Worm (Caenorhabditis elegans) whole organism, L4 larva: ENCODE results near the gene col-176.
A peak's percentile ranks its signal among the peaks of the same experiment; 100 is the strongest.

ENCODE experiments used
- F37D6.2 ChIP-seq: sonication (generic microtip); optimal IDR thresholded peaks from 2 replicates; lab custom pipeline; 2016; ENCODE audit warnings: mild to moderate bottlenecking, missing genetic modification characterization, missing compliant biosample characterization
- F44E2.7 ChIP-seq: fragments of 200-800 bp; sonication (Bioruptor generic); IDR thresholded peaks from 2 replicates; pipeline ENCODE4 v2.1.2; 2022; ENCODE audit warnings: missing genetic modification characterization, missing compliant biosample characterization
- T26A8.4 ChIP-seq: fragments of 200-800 bp; sonication (Bioruptor generic); IDR thresholded peaks from 2 replicates; pipeline ENCODE4 v1.3.6; 2022; ENCODE audit warnings: missing genetic modification characterization, missing compliant biosample characterization
- Y5F2A.4 ChIP-seq: fragments of 200-800 bp; sonication (Bioruptor generic); optimal IDR thresholded peaks from 2 replicates; lab custom pipeline; 2018; ENCODE audit warnings: mild to moderate bottlenecking, missing genetic modification characterization, missing compliant biosample characterization
- ceh-28 ChIP-seq: fragments of 150-350 bp; optimal IDR thresholded peaks from 2 replicates; lab custom pipeline; 2014; ENCODE audit warnings: missing biosample characterization, missing genetic modification reagents, missing genetic modification characterization
- ceh-82 ChIP-seq: sonication (generic microtip); optimal IDR thresholded peaks from 2 replicates; lab custom pipeline; 2017; ENCODE audit warnings: missing biosample characterization, missing genetic modification characterization
- ces-1 ChIP-seq: fragments of 150-350 bp; sonication (generic microtip); optimal IDR thresholded peaks from 4 replicates; lab custom pipeline; 2014; ENCODE audit warnings: missing biosample characterization, missing genetic modification reagents, missing genetic modification characterization
- daf-12 ChIP-seq: fragments of 150-350 bp; optimal IDR thresholded peaks from 2 replicates; lab custom pipeline; 2014; ENCODE audit warnings: missing biosample characterization, missing genetic modification reagents, missing genetic modification characterization
- daf-16 ChIP-seq, 3 experiments: sonication (generic microtip); optimal IDR thresholded peaks; 2 replicates each; lab custom pipeline; 2016 to 2017; ENCODE audit warnings: missing genetic modification characterization in 3 of 3, missing genetic modification reagents in 3 of 3, mild to moderate bottlenecking in 2 of 3, missing compliant biosample characterization in 2 of 3, missing biosample characterization in 1 of 3, moderate library complexity in 1 of 3
- daf-19 ChIP-seq: fragments of 200-800 bp; sonication (Bioruptor generic); conservative IDR thresholded peaks from 2 replicates; pipeline ENCODE4 v1.3.6; 2022; ENCODE audit warnings: missing genetic modification characterization, missing compliant biosample characterization
- dmd-6 ChIP-seq: fragments of 200-800 bp; sonication (Bioruptor generic); IDR thresholded peaks from 2 replicates; pipeline ENCODE4 v1.3.6; 2022; ENCODE audit warnings: missing genetic modification reagents, missing genetic modification characterization, missing compliant biosample characterization
- dmd-9 ChIP-seq: fragments of 200-800 bp; sonication (Bioruptor generic); IDR thresholded peaks from 2 replicates; pipeline ENCODE4 v1.3.6; 2022; ENCODE audit warnings: missing genetic modification reagents, missing genetic modification characterization, missing compliant biosample characterization
- dve-1 ChIP-seq: sonication (generic microtip); optimal IDR thresholded peaks from 2 replicates; lab custom pipeline; 2017; ENCODE audit warnings: antibody characterized with exemption, mild to moderate bottlenecking, missing genetic modification characterization, missing compliant biosample characterization; ENCODE audit not compliant: insufficient read depth
- fos-1 ChIP-seq: fragments of 150-350 bp; optimal IDR thresholded peaks from 2 replicates; lab custom pipeline; 2014; ENCODE audit warnings: missing biosample characterization, missing genetic modification characterization
- gei-8 ChIP-seq: fragments of 200-800 bp; sonication (Bioruptor generic); optimal IDR thresholded peaks from 2 replicates; lab custom pipeline; 2018; ENCODE audit warnings: mild to moderate bottlenecking, missing genetic modification characterization, missing compliant biosample characterization
- hlh-11 ChIP-seq: fragments of 200-800 bp; sonication (Bioruptor generic); optimal IDR thresholded peaks from 2 replicates; lab custom pipeline; 2018; ENCODE audit warnings: mild to moderate bottlenecking, missing genetic modification characterization, missing compliant biosample characterization
- hlh-30 ChIP-seq: sonication (generic microtip); optimal IDR thresholded peaks from 2 replicates; lab custom pipeline; 2017; ENCODE audit warnings: antibody characterized with exemption, mild to moderate bottlenecking, missing genetic modification characterization, missing compliant biosample characterization; ENCODE audit not compliant: insufficient read depth
- hmg-1.1 ChIP-seq: fragments of 200-800 bp; sonication (Bioruptor generic); IDR thresholded peaks from 2 replicates; pipeline ENCODE4 v1.3.6; 2022; ENCODE audit warnings: missing genetic modification reagents, missing genetic modification characterization, missing compliant biosample characterization
- lin-29 ChIP-seq: fragments of 200-800 bp; sonication (Bioruptor generic); IDR thresholded peaks from 2 replicates; pipeline ENCODE4 v1.3.6; 2022; ENCODE audit warnings: missing genetic modification reagents, missing genetic modification characterization, missing compliant biosample characterization
- lsy-2 ChIP-seq, 2 experiments: fragments of 150-350 bp in 1 of 2; sonication (generic microtip) in 1 of 2; optimal IDR thresholded peaks; 2 replicates each; lab custom pipeline; 2014 to 2017; ENCODE audit warnings: missing biosample characterization in 2 of 2, missing genetic modification characterization in 2 of 2
- madf-9 ChIP-seq: fragments of 200-800 bp; sonication (Bioruptor generic); conservative IDR thresholded peaks from 2 replicates; pipeline ENCODE4 v1.3.6; 2022; ENCODE audit warnings: missing genetic modification reagents, missing genetic modification characterization, missing compliant biosample characterization
- mdl-1 ChIP-seq, 2 experiments: fragments of 150-350 bp in 1 of 2; sonication (generic microtip) in 1 of 2; optimal IDR thresholded peaks; 2 replicates each; lab custom pipeline; 2014 to 2017; ENCODE audit warnings: missing biosample characterization in 2 of 2, missing genetic modification characterization in 2 of 2
- mep-1 ChIP-seq: fragments of 150-350 bp; sonication (generic microtip); optimal IDR thresholded peaks from 3 replicates; lab custom pipeline; 2014; ENCODE audit warnings: missing biosample characterization, missing genetic modification characterization
- mes-2 ChIP-seq: sonication (generic microtip); optimal IDR thresholded peaks from 2 replicates; lab custom pipeline; 2016; ENCODE audit warnings: missing genotype, mild to moderate bottlenecking, missing genetic modification characterization, missing compliant biosample characterization; ENCODE audit not compliant: poor library complexity, severe bottlenecking
- nhr-102 ChIP-seq: sonication (generic microtip); optimal IDR thresholded peaks from 2 replicates; lab custom pipeline; 2016; ENCODE audit warnings: mild to moderate bottlenecking, missing genetic modification characterization, moderate library complexity, missing compliant biosample characterization
- nhr-11 ChIP-seq: fragments of 150-350 bp; optimal IDR thresholded peaks from 2 replicates; lab custom pipeline; 2014; ENCODE audit warnings: missing biosample characterization, missing genetic modification characterization
- nhr-111 ChIP-seq: fragments of 200-800 bp; sonication (Bioruptor generic); optimal IDR thresholded peaks from 2 replicates; lab custom pipeline; 2018; ENCODE audit warnings: mild to moderate bottlenecking, missing genetic modification characterization, missing compliant biosample characterization
- nhr-25 ChIP-seq: sonication (generic microtip); optimal IDR thresholded peaks from 2 replicates; lab custom pipeline; 2017; ENCODE audit warnings: missing genetic modification characterization, mild to moderate bottlenecking, missing compliant biosample characterization, antibody characterized with exemption, moderate library complexity, borderline replicate concordance; ENCODE audit not compliant: insufficient read depth
- nhr-28 ChIP-seq: fragments of 150-350 bp; optimal IDR thresholded peaks from 2 replicates; lab custom pipeline; 2014; ENCODE audit warnings: missing biosample characterization, missing genetic modification characterization
- nhr-41 ChIP-seq: fragments of 200-800 bp; sonication (Bioruptor generic); IDR thresholded peaks from 2 replicates; pipeline ENCODE4 v1.3.6; 2022; ENCODE audit warnings: missing genetic modification reagents, missing genetic modification characterization, missing compliant biosample characterization
- nhr-42 ChIP-seq: fragments of 200-800 bp; sonication (Bioruptor generic); IDR thresholded peaks from 2 replicates; pipeline ENCODE4 v1.3.6; 2022; ENCODE audit warnings: missing genetic modification characterization, missing compliant biosample characterization
- nhr-6 ChIP-seq: fragments of 150-350 bp; optimal IDR thresholded peaks from 2 replicates; lab custom pipeline; 2014; ENCODE audit warnings: missing biosample characterization, missing genetic modification characterization
- pqm-1 ChIP-seq: sonication (generic microtip); optimal IDR thresholded peaks from 2 replicates; lab custom pipeline; 2017; ENCODE audit warnings: missing biosample characterization, missing genetic modification characterization
- vab-7 ChIP-seq: fragments of 200-800 bp; sonication (Bioruptor generic); IDR thresholded peaks from 2 replicates; pipeline ENCODE4 v1.3.6; 2022; ENCODE audit warnings: missing genetic modification reagents, missing genetic modification characterization, missing compliant biosample characterization
- zag-1 ChIP-seq: fragments of 150-350 bp; optimal IDR thresholded peaks from 2 replicates; lab custom pipeline; 2014; ENCODE audit warnings: missing biosample characterization, missing genetic modification characterization

col-176 gene

DNA sequence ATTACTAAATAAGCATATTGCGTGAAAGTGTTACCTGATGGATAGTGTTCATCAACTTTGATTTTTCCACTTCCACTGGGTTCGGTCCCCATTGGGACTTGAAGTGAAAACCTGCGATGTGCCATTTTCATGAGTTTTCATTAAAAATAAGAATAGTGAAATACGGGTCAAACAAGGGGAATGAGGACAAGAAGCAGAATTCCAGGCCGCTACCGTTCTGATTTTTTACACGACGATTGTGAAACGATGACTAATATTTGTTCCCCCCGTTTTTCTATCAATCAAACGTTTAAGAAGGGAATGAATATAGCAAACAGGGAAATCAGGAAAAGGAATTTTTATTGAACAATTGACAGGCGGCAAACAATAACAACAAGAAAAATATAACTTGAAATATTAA is 7.7 kb upstream of the col-176 start, which contains the start of gene mlck-1:
Gene mlck-1, minus strand, starts transcription at position 101 of the 400 bp plus-strand sequence.
- TF ChIP-seq gei-8 (GFP tag; lab: Kevin White, UChicago) (no peak), F44E2.7 (GFP tag; lab: Robert Waterston, UW) (no peak)

DNA sequence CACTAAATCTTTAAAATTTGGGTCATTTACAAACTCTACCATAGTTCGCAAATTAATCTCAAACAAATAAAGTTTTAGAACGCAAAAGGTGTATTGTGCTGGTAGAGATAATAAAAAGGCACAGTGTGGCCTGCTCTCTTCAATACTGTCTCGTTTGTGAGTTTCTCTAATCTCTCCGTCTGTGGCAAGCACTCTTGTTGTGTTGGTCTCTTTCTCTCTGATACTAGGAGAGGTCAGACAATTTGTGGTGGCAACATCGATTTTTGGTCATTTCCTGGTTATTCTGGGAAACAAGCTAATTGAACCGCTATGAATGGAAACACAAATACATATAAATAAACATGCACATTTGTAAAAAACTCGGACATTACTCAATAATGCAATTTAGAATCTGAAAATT is 3.2 kb upstream of the col-176 start, which contains the start of gene ZC373.5:
Gene ZC373.5, minus strand, starts transcription at position 159 of the 400 bp plus-strand sequence.
- TF ChIP-seq fos-1 (tag; lab: Kevin White, UChicago) (no peak), lsy-2 (tag; optimal IDR thresholded peaks at IDR 0.05; lab: Kevin White, UChicago) (peak in 1 of 2 experiments; percentile 32), gei-8 (GFP tag; lab: Kevin White, UChicago) (no peak), dve-1 (tag; lab: Kevin White, UChicago) (peak; percentile 79), vab-7 (GFP tag; lab: Robert Waterston, UW) (no peak), nhr-102 (tag; lab: Kevin White, UChicago) (peak; percentile 1), daf-12 (tag; lab: Kevin White, UChicago) (no peak), nhr-25 (tag; lab: Kevin White, UChicago) (no peak), daf-16 (GFP tag; optimal IDR thresholded peaks at IDR 0.05; lab: Kevin White, UChicago) (no peak), daf-16 (tag; optimal IDR thresholded peaks at IDR 0.05; lab: Kevin White, UChicago) (peak; percentile 87), Y5F2A.4 (no peak), nhr-28 (tag; lab: Kevin White, UChicago) (peak; percentile 77), hlh-11 (tag; lab: Kevin White, UChicago) (peak; percentile 60), dmd-9 (no peak), hlh-30 (tag; lab: Kevin White, UChicago) (peak; percentile 46), nhr-6 (tag; lab: Kevin White, UChicago) (peak; percentile 29), mdl-1 (tag; optimal IDR thresholded peaks at IDR 0.05; lab: Kevin White, UChicago) (peak in 1 of 2 experiments; percentile 11), dmd-6 (GFP tag; lab: Robert Waterston, UW) (peak; percentile 58), pqm-1 (tag; lab: Kevin White, UChicago) (peak; percentile 50), nhr-42 (GFP tag; lab: Robert Waterston, UW) (no peak), madf-9 (no peak), lin-29 (GFP tag; lab: Robert Waterston, UW) (no peak), mep-1 (tag; lab: Kevin White, UChicago) (peak; percentile 9), mes-2 (tag; lab: Kevin White, UChicago) (peak; percentile 41), ceh-82 (no peak), F37D6.2 (tag; lab: Kevin White, UChicago) (no peak)

ce11 chrX:10074988-10075387 is 2.4 kb upstream of the col-176 start, which contains the start of gene dao-4:
TSS of gene dao-4 (plus strand) at chrX:10075288.
- TF ChIP-seq vab-7 (GFP tag; lab: Robert Waterston, UW) (no peak), ceh-82 (no peak), zag-1 (tag; lab: Kevin White, UChicago) (no peak), madf-9 (no peak), nhr-41 (GFP tag; lab: Robert Waterston, UW) (no peak), ces-1 (GFP tag; lab: Kevin White, UChicago) (no peak), hmg-1.1 (no peak), Y5F2A.4 (no peak), mes-2 (tag; lab: Kevin White, UChicago) (no peak), daf-19 (GFP tag; lab: Robert Waterston, UW) (no peak), nhr-102 (tag; lab: Kevin White, UChicago) (no peak)

- no peak for TF ChIP-seq nhr-11
- no peak for TF ChIP-seq nhr-111 (GFP tag; lab: Kevin White, UChicago)
- TF ChIP-seq ceh-28 (tag; lab: Kevin White, UChicago): no peak
- 0 out of 2 replicates have a peak, but pooled peaks have one; percentile 17 for TF ChIP-seq T26A8.4
These were observed 1.1 kb upstream of the col-176 start for ce11 chrX:10076334-10076733.
